Fruit fly (Drosophila melanogaster) whole organism, embryonic: ENCODE measurements around the gene esg.

ENCODE experiments used
- BEAF-32 ChIP-seq: fragments of 200-800 bp; sonication (Bioruptor generic); optimal IDR thresholded peaks from 3 replicates; lab custom pipeline; 2017; ENCODE audit warnings: missing biosample characterization, missing genetic modification characterization, mild to moderate bottlenecking, moderate library complexity, missing genetic modification reagents
- Bgb ChIP-seq: fragments of 200-800 bp; sonication (Bioruptor generic); IDR thresholded peaks from 2 replicates; pipeline ENCODE4 v1.3.6; 2022; ENCODE audit warnings: missing biosample characterization, missing genetic modification characterization; ENCODE audit not compliant: partially characterized antibody
- Blimp-1 ChIP-seq: fragments of 200-800 bp; sonication (Bioruptor generic); optimal IDR thresholded peaks from 3 replicates; lab custom pipeline; 2018; ENCODE audit warnings: missing biosample characterization, missing genetic modification characterization, mild to moderate bottlenecking, moderate library complexity, missing genetic modification reagents
- CG12391 ChIP-seq: fragments of 200-800 bp; sonication (Bioruptor generic); optimal IDR thresholded peaks from 3 replicates; lab custom pipeline; 2018; ENCODE audit warnings: missing biosample characterization, mild to moderate bottlenecking, missing genetic modification characterization, moderate library complexity
- CG13287 ChIP-seq: fragments of 200-800 bp; sonication (Bioruptor generic); IDR thresholded peaks from 2 replicates; pipeline ENCODE4 v1.3.6; 2022; ENCODE audit warnings: missing biosample characterization, missing genetic modification characterization; ENCODE audit not compliant: partially characterized antibody
- CG13624 ChIP-seq: fragments of 200-800 bp; sonication (Bioruptor generic); optimal IDR thresholded peaks from 2 replicates; lab custom pipeline; 2016; ENCODE audit warnings: missing biosample characterization, missing genetic modification characterization
- CG14050 ChIP-seq: fragments of 200-800 bp; sonication (Bioruptor generic); IDR thresholded peaks from 3 replicates; pipeline ENCODE4 v1.3.6; 2022; ENCODE audit warnings: missing biosample characterization, missing genetic modification characterization
- CG1529 ChIP-seq: fragments of 200-800 bp; sonication (Bioruptor generic); optimal IDR thresholded peaks from 3 replicates; lab custom pipeline; 2018; ENCODE audit warnings: missing biosample characterization, missing genetic modification characterization
- CG17361 ChIP-seq: fragments of 200-800 bp; sonication (Bioruptor generic); IDR thresholded peaks from 3 replicates; pipeline ENCODE4 v1.3.6; 2022; ENCODE audit warnings: missing biosample characterization, missing genetic modification characterization
- CG17829 ChIP-seq: fragments of 200-800 bp; optimal IDR thresholded peaks from 2 replicates; lab custom pipeline; 2019; ENCODE audit warnings: missing biosample characterization, mild to moderate bottlenecking, missing genetic modification characterization, moderate library complexity
- CG30403 ChIP-seq: fragments of 200-800 bp; sonication (Bioruptor generic); optimal IDR thresholded peaks from 3 replicates; lab custom pipeline; 2016; ENCODE audit warnings: missing biosample characterization, missing genetic modification characterization
- CG31441 ChIP-seq: fragments of 200-800 bp; sonication (Bioruptor generic); IDR thresholded peaks from 2 replicates; pipeline ENCODE4 v1.3.6; 2022; ENCODE audit warnings: missing biosample characterization, missing genetic modification characterization
- CG32532 ChIP-seq: fragments of 200-800 bp; sonication (Bioruptor generic); IDR thresholded peaks from 2 replicates; pipeline ENCODE4 v1.3.6; 2022; ENCODE audit warnings: missing biosample characterization, missing genetic modification characterization
- CG3995 ChIP-seq: fragments of 200-800 bp; sonication (Bioruptor generic); optimal IDR thresholded peaks from 3 replicates; lab custom pipeline; 2016; ENCODE audit warnings: missing biosample characterization, missing genetic modification characterization
- CG4328 ChIP-seq: fragments of 200-800 bp; sonication (Bioruptor generic); optimal IDR thresholded peaks from 3 replicates; lab custom pipeline; 2017; ENCODE audit warnings: missing biosample characterization, missing genetic modification reagents, missing genetic modification characterization
- CG4424 ChIP-seq: fragments of 200-800 bp; sonication (Bioruptor generic); optimal IDR thresholded peaks from 3 replicates; lab custom pipeline; 2016; ENCODE audit warnings: missing biosample characterization, missing genetic modification characterization
- CG6813 ChIP-seq: fragments of 200-800 bp; sonication (Bioruptor generic); optimal IDR thresholded peaks from 2 replicates; lab custom pipeline; 2017; ENCODE audit warnings: missing biosample characterization, missing genetic modification characterization, mild to moderate bottlenecking, moderate library complexity, missing genetic modification reagents
- CG7357 ChIP-seq: fragments of 200-800 bp; sonication (Bioruptor generic); IDR thresholded peaks from 3 replicates; pipeline ENCODE4 v1.3.6; 2022; ENCODE audit warnings: missing biosample characterization, missing genetic modification characterization
- CG7556 ChIP-seq: fragments of 200-800 bp; sonication (Bioruptor generic); optimal IDR thresholded peaks from 2 replicates; lab custom pipeline; 2017; ENCODE audit warnings: missing biosample characterization, mild to moderate bottlenecking, missing genetic modification characterization
- CG8281 ChIP-seq: fragments of 200-800 bp; sonication (Bioruptor generic); optimal IDR thresholded peaks from 2 replicates; lab custom pipeline; 2018; ENCODE audit warnings: missing biosample characterization, mild to moderate bottlenecking, missing genetic modification characterization, moderate library complexity
- CG8765 ChIP-seq: fragments of 200-800 bp; sonication (Bioruptor generic); IDR thresholded peaks from 2 replicates; pipeline ENCODE4 v1.3.6; 2022; ENCODE audit warnings: missing biosample characterization, missing genetic modification characterization
- CG9609 ChIP-seq: fragments of 200-800 bp; sonication (Bioruptor generic); optimal IDR thresholded peaks from 3 replicates; lab custom pipeline; 2016; ENCODE audit warnings: missing biosample characterization, missing genetic modification characterization
- Dbx ChIP-seq: fragments of 200-800 bp; sonication (Bioruptor generic); IDR thresholded peaks from 3 replicates; pipeline ENCODE4 v1.3.6; 2022; ENCODE audit warnings: missing biosample characterization, missing genetic modification characterization
- Doc3 ChIP-seq: fragments of 200-800 bp; sonication (Bioruptor generic); IDR thresholded peaks from 3 replicates; pipeline ENCODE4 v1.3.6; 2022; ENCODE audit warnings: missing biosample characterization, missing genetic modification characterization; ENCODE audit not compliant: partially characterized antibody
- ERR ChIP-seq: fragments of 200-800 bp; sonication (Bioruptor generic); optimal IDR thresholded peaks from 2 replicates; lab custom pipeline; 2016; ENCODE audit warnings: missing biosample characterization, missing genetic modification characterization
- Elba2 ChIP-seq: fragments of 200-800 bp; sonication (Bioruptor generic); optimal IDR thresholded peaks from 3 replicates; lab custom pipeline; 2016; ENCODE audit warnings: missing biosample characterization, missing genetic modification characterization
- Fer3 ChIP-seq: fragments of 200-800 bp; sonication (Bioruptor generic); optimal IDR thresholded peaks from 2 replicates; lab custom pipeline; 2018; ENCODE audit warnings: missing biosample characterization, mild to moderate bottlenecking, missing genetic modification characterization, moderate library complexity
- HLHmδ ChIP-seq: fragments of 200-800 bp; sonication (Bioruptor generic); optimal IDR thresholded peaks from 2 replicates; lab custom pipeline; 2018; ENCODE audit warnings: missing biosample characterization, mild to moderate bottlenecking, missing genetic modification characterization, moderate library complexity
- Med ChIP-seq: fragments of 200-800 bp; sonication (Bioruptor generic); peaks from one replicate; lab custom pipeline; 2016; ENCODE audit warnings: missing biosample characterization, missing genetic modification characterization, mild to moderate bottlenecking, inconsistent platforms, moderate library complexity
- Nf-YA ChIP-seq: fragments of 200-800 bp; sonication (Bioruptor generic); IDR thresholded peaks from 2 replicates; pipeline ENCODE4 v1.3.6; 2022; ENCODE audit warnings: missing biosample characterization, missing genetic modification characterization
- Xrp1 ChIP-seq: fragments of 200-800 bp; sonication (Bioruptor generic); IDR thresholded peaks from 2 replicates; pipeline ENCODE4 v1.3.6; 2022; ENCODE audit warnings: missing biosample characterization, missing genetic modification characterization
- aop ChIP-seq: fragments of 200-800 bp; sonication (Bioruptor generic); IDR thresholded peaks from 2 replicates; pipeline ENCODE4 v1.3.6; 2022; ENCODE audit warnings: missing biosample characterization, missing genetic modification characterization
- bcd ChIP-seq: fragments of 200-800 bp; sonication (Bioruptor generic); optimal IDR thresholded peaks from 2 replicates; lab custom pipeline; 2017; ENCODE audit warnings: missing biosample characterization, mild to moderate bottlenecking, missing genetic modification characterization
- caup ChIP-seq: fragments of 200-800 bp; sonication (Bioruptor generic); optimal IDR thresholded peaks from 3 replicates; lab custom pipeline; 2017; ENCODE audit warnings: missing biosample characterization, mild to moderate bottlenecking, missing genetic modification characterization, moderate library complexity; ENCODE audit not compliant: severe bottlenecking
- crp ChIP-seq, 2 experiments: fragments of 200-800 bp; sonication (Bioruptor generic); optimal IDR thresholded peaks; 2 replicates in 1 of 2; 3 replicates in 1 of 2; lab custom pipeline; 2017; ENCODE audit warnings: missing biosample characterization in 2 of 2, missing genetic modification characterization in 2 of 2, mild to moderate bottlenecking in 1 of 2, moderate library complexity in 1 of 2
- gt ChIP-seq: fragments of 200-800 bp; sonication (Bioruptor generic); IDR thresholded peaks from 2 replicates; pipeline ENCODE4 v1.3.6; 2022; ENCODE audit warnings: missing biosample characterization, missing genetic modification characterization
- insv ChIP-seq, 2 experiments: fragments of 200-800 bp; sonication (Bioruptor generic); optimal IDR thresholded peaks; 3 replicates each; lab custom pipeline; 2016 to 2018; ENCODE audit warnings: missing biosample characterization in 2 of 2, missing genetic modification characterization in 2 of 2
- jigr1 ChIP-seq: fragments of 200-800 bp; sonication (Bioruptor generic); IDR thresholded peaks from 3 replicates; pipeline ENCODE4 v1.3.6; 2022; ENCODE audit warnings: missing biosample characterization, missing genetic modification characterization
- mirr ChIP-seq: fragments of 200-800 bp; sonication (Bioruptor generic); optimal IDR thresholded peaks from 3 replicates; lab custom pipeline; 2018; ENCODE audit warnings: missing biosample characterization, mild to moderate bottlenecking, missing genetic modification characterization
- nau ChIP-seq: fragments of 200-800 bp; sonication (Bioruptor generic); optimal IDR thresholded peaks from 3 replicates; lab custom pipeline; 2017; ENCODE audit warnings: missing biosample characterization, mild to moderate bottlenecking, missing genetic modification characterization, missing genetic modification reagents
- oc ChIP-seq: fragments of 200-800 bp; sonication (Bioruptor generic); optimal IDR thresholded peaks from 2 replicates; lab custom pipeline; 2018; ENCODE audit warnings: missing biosample characterization, mild to moderate bottlenecking, missing genetic modification characterization, moderate library complexity
- onecut ChIP-seq: fragments of 200-800 bp; sonication (Bioruptor generic); IDR thresholded peaks from 2 replicates; pipeline ENCODE4 v1.3.6; 2022; ENCODE audit warnings: missing biosample characterization, missing genetic modification characterization
- org-1 ChIP-seq: fragments of 200-800 bp; sonication (Bioruptor generic); optimal IDR thresholded peaks from 2 replicates; lab custom pipeline; 2017; ENCODE audit warnings: missing biosample characterization, missing genetic modification characterization
- sr ChIP-seq: fragments of 200-800 bp; sonication (Bioruptor generic); IDR thresholded peaks from 3 replicates; pipeline ENCODE4 v1.3.6; 2022; ENCODE audit warnings: missing biosample characterization, missing genetic modification characterization
- sug ChIP-seq: fragments of 200-800 bp; optimal IDR thresholded peaks from 2 replicates; lab custom pipeline; 2019; ENCODE audit warnings: missing biosample characterization, mild to moderate bottlenecking, missing genetic modification characterization, moderate library complexity
- tgo ChIP-seq: fragments of 200-800 bp; sonication (Bioruptor generic); IDR thresholded peaks from 3 replicates; pipeline ENCODE4 v1.3.6; 2022; ENCODE audit warnings: missing biosample characterization, missing genetic modification characterization
- tup ChIP-seq: fragments of 200-800 bp; sonication (Bioruptor generic); optimal IDR thresholded peaks from 2 replicates; lab custom pipeline; 2016; ENCODE audit warnings: missing biosample characterization, mild to moderate bottlenecking, missing genetic modification characterization, moderate library complexity
- usp ChIP-seq: fragments of >200 bp; optimal IDR thresholded peaks from 2 replicates; lab custom pipeline; 2017; ENCODE audit warnings: missing biosample characterization, missing genetic modification characterization
- wor ChIP-seq: fragments of 200-800 bp; sonication (Bioruptor generic); IDR thresholded peaks from 2 replicates; pipeline ENCODE4 v1.3.6; 2022; ENCODE audit warnings: missing biosample characterization, missing genetic modification characterization
- z ChIP-seq: fragments of 200-800 bp; sonication (Bioruptor generic); IDR thresholded peaks from 3 replicates; pipeline ENCODE4 v1.3.6; 2022; ENCODE audit warnings: missing biosample characterization, missing genetic modification characterization
- zf30C ChIP-seq: fragments of 200-800 bp; sonication (Bioruptor generic); optimal IDR thresholded peaks from 3 replicates; lab custom pipeline; 2018; ENCODE audit warnings: missing biosample characterization, mild to moderate bottlenecking, missing genetic modification characterization

The esg gene

DNA sequence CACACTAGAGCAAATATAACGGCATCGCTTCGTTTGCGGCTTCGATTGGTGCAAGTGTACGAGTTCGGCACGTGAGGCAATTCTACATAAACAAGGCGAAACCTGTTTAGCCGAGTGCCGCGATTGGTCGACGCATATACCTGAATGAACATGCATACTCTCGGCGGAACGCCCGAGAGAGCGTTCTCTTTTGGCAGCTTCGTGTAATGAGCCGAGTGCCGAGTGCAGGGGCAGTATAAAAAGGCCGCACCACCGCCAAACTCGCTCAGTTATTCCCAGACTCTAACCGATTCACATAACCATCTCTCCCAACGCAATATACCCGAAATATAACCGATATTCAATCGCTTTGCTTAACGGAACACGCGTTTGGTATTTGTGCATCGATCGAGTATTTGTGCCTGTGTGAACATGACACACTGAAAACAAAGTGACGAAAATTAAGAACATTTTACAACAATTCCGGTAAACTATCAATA, at the start of gene esg (continued):
- TF ChIP-seq CG4424 (GFP tag; lab: Kevin White, UChicago) (no peak), wor (GFP tag; lab: Robert Waterston, UW) (no peak), onecut (GFP tag; lab: Robert Waterston, UW) (0 out of 2 replicates have a peak, but pooled peaks have one; percentile 11), gt (GFP tag; lab: Robert Waterston, UW) (no peak), Dbx (GFP tag; lab: Robert Waterston, UW) (no peak), CG30403 (GFP tag; lab: Kevin White, UChicago) (no peak), Med (GFP tag; lab: Kevin White, UChicago) (peak; percentile 68), CG17829 (tag; lab: Kevin White, UChicago) (peak; percentile 37), nau (no peak), bcd (GFP tag; lab: Kevin White, UChicago) (no peak), Nf-YA (peak; percentile 90), BEAF-32 (GFP tag; lab: Kevin White, UChicago) (no peak), CG8281 (tag; lab: Kevin White, UChicago) (no peak), Fer3 (no peak), Xrp1 (GFP tag; lab: Robert Waterston, UW) (no peak), zf30C (GFP tag; lab: Kevin White, UChicago) (peak; percentile 37), CG13287 (peak; percentile 53; the same call in 1 of the 2 replicates), CG32532 (GFP tag; lab: Robert Waterston, UW) (peak; percentile 16; the same call in 1 of the 2 replicates), aop (GFP tag; lab: Robert Waterston, UW) (no peak), CG31441 (GFP tag; lab: Robert Waterston, UW) (no peak), mirr (peak; percentile 17), usp (GFP tag; lab: Kevin White, UChicago) (no peak), org-1 (no peak), tgo (GFP tag; lab: Robert Waterston, UW) (no peak), ERR (GFP tag; lab: Kevin White, UChicago) (no peak), CG6813 (GFP tag; lab: Kevin White, UChicago) (no peak), CG13624 (no peak), HLHmδ (peak; percentile 49), tup (no peak), caup (GFP tag; lab: Kevin White, UChicago) (no peak), CG1529 (GFP tag; lab: Kevin White, UChicago) (no peak), CG7556 (no peak), oc (tag; lab: Kevin White, UChicago) (no peak), CG7357 (GFP tag; lab: Robert Waterston, UW) (no peak), sug (tag; lab: Kevin White, UChicago) (no peak), jigr1 (GFP tag; lab: Robert Waterston, UW) (no peak), CG3995 (GFP tag; lab: Kevin White, UChicago) (no peak), CG8765 (GFP tag; lab: Robert Waterston, UW) (no peak), CG17361 (GFP tag; lab: Robert Waterston, UW) (no peak), z (GFP tag; lab: Robert Waterston, UW) (no peak), CG12391 (tag; lab: Kevin White, UChicago) (no peak), Blimp-1 (GFP tag; lab: Kevin White, UChicago) (no peak), crp (GFP tag; optimal IDR thresholded peaks at IDR 0.05; lab: Kevin White, UChicago) (no peak), Elba2 (no peak), Doc3 (no peak), insv (GFP tag; optimal IDR thresholded peaks at IDR 0.05; lab: Kevin White, UChicago) (peak in 1 of 2 experiments; percentile 13), Bgb (GFP tag; lab: Robert Waterston, UW) (peak; percentile 31; the same call in 1 of the 2 replicates), CG9609 (GFP tag; lab: Kevin White, UChicago) (no peak), CG4328 (GFP tag; lab: Kevin White, UChicago) (no peak), sr (GFP tag; lab: Robert Waterston, UW) (no peak), CG14050 (no peak)
